Fruit fly (Drosophila melanogaster): ENCODE results near the gene pb.

DNA sequence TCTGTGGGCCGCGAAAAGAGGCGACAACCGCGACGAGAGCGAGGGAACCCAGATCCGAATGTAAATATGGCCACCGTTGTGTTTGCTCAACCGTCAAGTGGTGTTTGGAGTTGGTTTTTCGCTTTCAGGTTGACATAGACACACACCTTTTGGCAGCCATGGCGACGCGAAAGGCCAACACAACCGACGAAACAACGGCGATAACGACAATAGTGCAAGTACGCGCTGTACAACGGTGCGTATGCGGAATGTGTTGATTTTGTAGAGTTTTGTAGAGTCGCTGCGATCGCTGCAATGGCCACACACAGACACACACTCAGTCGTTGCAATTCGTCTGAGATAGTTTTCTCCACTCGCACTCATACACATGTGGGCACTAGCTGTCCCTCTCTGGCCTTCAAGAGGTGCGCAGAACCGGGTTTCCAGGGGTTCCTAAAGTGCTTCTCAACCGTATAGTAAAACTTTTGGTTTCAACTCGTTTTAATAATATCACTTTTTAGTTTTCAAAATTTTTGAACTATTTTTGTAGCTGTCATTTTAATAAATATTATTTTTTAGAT is 383 bp downstream of the pb start:
- TF ChIP-seq ro (GFP tag; IDR thresholded peaks at IDR 0.05) = no peak
- no peak for TF ChIP-seq CG9215 (GFP tag; IDR thresholded peaks at IDR 0.05)
- TF ChIP-seq MTF-1 (GFP tag; optimal IDR thresholded peaks at IDR 0.05; ENCODE audit: borderline replicate concordance) = no peak

Data from whole organism, embryonic.